Worm (Caenorhabditis elegans) whole organism, mixed stage, embryonic: Measurements from ENCODE around the gene ceh-100.

ENCODE experiments used
- ceh-43 ChIP-seq: fragments of 200-800 bp; sonication (Bioruptor generic); optimal IDR thresholded peaks from 2 replicates; lab custom pipeline; 2018; ENCODE audit warnings: mild to moderate bottlenecking, missing genetic modification characterization, moderate library complexity, missing compliant biosample characterization
- elt-1 ChIP-seq: sonication (generic microtip); optimal IDR thresholded peaks from 2 replicates; lab custom pipeline; 2017; ENCODE audit warnings: missing genetic modification characterization, mild to moderate bottlenecking, missing compliant biosample characterization, antibody characterized with exemption, moderate library complexity, borderline replicate concordance; ENCODE audit not compliant: insufficient read depth
- lsy-2 ChIP-seq: fragments of 150-350 bp; optimal IDR thresholded peaks from 2 replicates; lab custom pipeline; 2014; ENCODE audit warnings: missing biosample characterization, missing genetic modification characterization
- mep-1 ChIP-seq: fragments of 150-350 bp; optimal IDR thresholded peaks from 2 replicates; lab custom pipeline; 2017; ENCODE audit warnings: missing biosample characterization, missing genetic modification reagents, missing genetic modification characterization, inconsistent platforms
- nhr-12 ChIP-seq: fragments of 150-350 bp; optimal IDR thresholded peaks from 2 replicates; lab custom pipeline; 2014; ENCODE audit warnings: missing biosample characterization, missing genetic modification characterization
- nhr-237 ChIP-seq: fragments of 150-350 bp; optimal IDR thresholded peaks from 2 replicates; lab custom pipeline; 2014; ENCODE audit warnings: missing biosample characterization, missing genetic modification characterization
- pha-4 ChIP-seq: fragments of 150-350 bp; optimal IDR thresholded peaks from 2 replicates; lab custom pipeline; 2018; ENCODE audit warnings: missing biosample characterization, missing genetic modification reagents, missing genetic modification characterization

DNA sequence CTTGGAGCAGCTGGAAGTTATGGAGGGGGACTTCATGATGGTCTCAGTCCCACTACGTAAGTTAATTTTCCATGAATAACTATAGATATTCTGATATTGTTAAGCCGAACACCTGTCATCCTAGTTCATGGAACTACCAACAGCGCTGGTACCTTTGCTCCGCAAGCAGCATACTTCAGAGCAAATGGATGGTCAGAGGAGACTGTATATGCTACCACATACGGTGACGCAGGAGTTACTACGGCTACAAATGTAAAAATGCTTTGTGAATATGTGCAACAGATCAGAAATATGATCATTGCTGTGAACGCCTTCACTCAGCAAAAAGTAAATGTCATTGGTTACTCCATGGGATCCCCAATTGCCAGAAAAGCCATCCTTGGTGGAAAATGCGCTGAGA is 2.6 kb upstream of the ceh-100 start:
- TF ChIP-seq mep-1 (tag; lab: Kevin White, UChicago) (no peak), elt-1 (tag; lab: Kevin White, UChicago) (no peak), nhr-12 (tag; lab: Kevin White, UChicago) (no peak), lsy-2 (tag; lab: Kevin White, UChicago) (no peak), pha-4 (tag; lab: Kevin White, UChicago) (no peak), ceh-43 (GFP tag; lab: Kevin White, UChicago) (no peak), nhr-237 (tag; lab: Kevin White, UChicago) (no peak)
